Worm (Caenorhabditis elegans): Measurements from ENCODE around the gene M117.6.

DNA sequence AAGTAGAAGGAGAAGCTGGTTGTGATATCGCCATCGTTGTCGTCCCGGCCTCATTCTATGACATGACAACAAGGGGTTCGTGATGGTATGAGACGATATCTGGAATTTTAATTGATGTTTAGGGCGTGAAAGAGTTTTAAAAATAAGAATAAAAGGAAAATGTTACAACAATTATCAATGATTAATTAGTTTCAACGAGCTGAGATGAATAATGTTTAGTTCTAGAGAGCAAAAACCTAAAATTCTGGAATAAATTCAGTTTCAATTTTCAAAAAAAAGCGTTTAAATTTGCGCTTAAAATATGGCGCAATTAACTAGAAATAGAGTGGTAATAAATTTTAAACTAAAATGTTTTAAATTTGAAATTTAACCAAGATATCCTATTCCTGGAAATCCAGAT, 35.4 kb downstream of the M117.6 start, which contains the start of gene H01G02.3:
- TF ChIP-seq nhr-28 (tag; optimal IDR thresholded peaks at IDR 0.05) (no peak), lin-13 (GFP tag; optimal IDR thresholded peaks at IDR 0.05) (no peak), nhr-76 (tag; optimal IDR thresholded peaks at IDR 0.05) (no peak), aly-2 (tag; optimal IDR thresholded peaks at IDR 0.05) (no peak), mab-9 (GFP tag; IDR thresholded peaks at IDR 0.05) (no peak), fkh-10 (GFP tag; optimal IDR thresholded peaks at IDR 0.05) (no peak), efl-3 (GFP tag; optimal IDR thresholded peaks at IDR 0.05) (no peak), nhr-237 (tag; optimal IDR thresholded peaks at IDR 0.05) (no peak), ztf-11 (tag; optimal IDR thresholded peaks at IDR 0.05) (no peak), ceh-88 (GFP tag; IDR thresholded peaks at IDR 0.05) (no peak), F16B12.6 (tag; optimal IDR thresholded peaks at IDR 0.05) (no peak), lin-39 (tag; optimal IDR thresholded peaks at IDR 0.05) (no peak), hlh-4 (tag; optimal IDR thresholded peaks at IDR 0.05) (no peak), Y116A8C.19 (tag; optimal IDR thresholded peaks at IDR 0.05; ENCODE audit: borderline replicate concordance) (no peak)
